Worm (Caenorhabditis elegans) whole organism, L1 larva: Measurements from ENCODE around the gene dct-7.

Source experiments
- C04F5.9 ChIP-seq: sonication (generic microtip); optimal IDR thresholded peaks from 2 replicates; lab custom pipeline; 2016; ENCODE audit warnings: missing genetic modification characterization, missing compliant biosample characterization
- aly-2 ChIP-seq: fragments of 150-350 bp; optimal IDR thresholded peaks from 2 replicates; lab custom pipeline; 2014; ENCODE audit warnings: missing biosample characterization, missing genetic modification characterization
- ceh-63 ChIP-seq: fragments of 200-800 bp; sonication (Bioruptor generic); optimal IDR thresholded peaks from 2 replicates; lab custom pipeline; 2018; ENCODE audit warnings: mild to moderate bottlenecking, missing genetic modification characterization, missing compliant biosample characterization
- ceh-90 ChIP-seq: sonication (generic microtip); optimal IDR thresholded peaks from 2 replicates; lab custom pipeline; 2016; ENCODE audit warnings: missing genetic modification characterization, missing compliant biosample characterization
- dpl-1 ChIP-seq, 3 experiments: fragments of 150-350 bp in 2 of 3; sonication (generic microtip) in 1 of 3; optimal IDR thresholded peaks; 2 replicates each; lab custom pipeline; 2014 to 2017; ENCODE audit warnings: missing biosample characterization in 3 of 3, missing genetic modification characterization in 3 of 3, missing genetic modification reagents in 3 of 3
- egl-13 ChIP-seq: sonication (generic microtip); optimal IDR thresholded peaks from 2 replicates; lab custom pipeline; 2016; ENCODE audit warnings: missing genotype, missing genetic modification reagents, missing genetic modification characterization, missing compliant biosample characterization
- elt-2 ChIP-seq: sonication (generic microtip); optimal IDR thresholded peaks from 2 replicates; lab custom pipeline; 2016; ENCODE audit warnings: missing genetic modification characterization, mild to moderate bottlenecking, inconsistent platforms, missing compliant biosample characterization, missing genetic modification reagents
- ets-5 ChIP-seq: fragments of 200-800 bp; sonication (Bioruptor generic); IDR thresholded peaks from 2 replicates; pipeline ENCODE4 v1.3.6; 2022; ENCODE audit warnings: missing genetic modification characterization, missing compliant biosample characterization
- fkh-10 ChIP-seq: sonication (generic microtip); optimal IDR thresholded peaks from 2 replicates; lab custom pipeline; 2017; ENCODE audit warnings: missing biosample characterization, missing genetic modification reagents, missing genetic modification characterization
- fkh-4 ChIP-seq: sonication (generic microtip); optimal IDR thresholded peaks from 2 replicates; lab custom pipeline; 2016; ENCODE audit warnings: missing compliant biosample characterization, missing genetic modification characterization, borderline replicate concordance
- grh-1 ChIP-seq: fragments of 200-800 bp; sonication (Bioruptor generic); IDR thresholded peaks from 2 replicates; pipeline ENCODE4 v1.3.6; 2022; ENCODE audit warnings: missing genetic modification reagents, missing genetic modification characterization, missing compliant biosample characterization
- hlh-4 ChIP-seq: sonication (generic microtip); optimal IDR thresholded peaks from 2 replicates; lab custom pipeline; 2016; ENCODE audit warnings: mild to moderate bottlenecking, missing genetic modification characterization, missing compliant biosample characterization
- irx-1 ChIP-seq: sonication (generic microtip); optimal IDR thresholded peaks from 2 replicates; lab custom pipeline; 2016; ENCODE audit warnings: missing genetic modification characterization, missing compliant biosample characterization
- jun-1 ChIP-seq: fragments of 150-350 bp; optimal IDR thresholded peaks from 2 replicates; lab custom pipeline; 2014; ENCODE audit warnings: missing biosample characterization, missing genetic modification reagents, missing genetic modification characterization
- lin-14 ChIP-seq: fragments of 200-800 bp; sonication (Bioruptor generic); optimal IDR thresholded peaks from 2 replicates; lab custom pipeline; 2018; ENCODE audit warnings: mild to moderate bottlenecking, missing genetic modification characterization, moderate library complexity, missing compliant biosample characterization
- lin-39 ChIP-seq: fragments of 150-350 bp; optimal IDR thresholded peaks from 2 replicates; lab custom pipeline; 2014; ENCODE audit warnings: missing biosample characterization, missing genetic modification reagents, missing genetic modification characterization
- mab-9 ChIP-seq: fragments of 200-800 bp; sonication (Bioruptor generic); IDR thresholded peaks from 2 replicates; pipeline ENCODE4 v1.3.6; 2022; ENCODE audit warnings: missing genetic modification reagents, missing genetic modification characterization, missing compliant biosample characterization
- mdl-1 ChIP-seq, 2 experiments: fragments of 150-350 bp; optimal IDR thresholded peaks; 2 replicates each; lab custom pipeline; 2014 to 2017; ENCODE audit warnings: missing biosample characterization in 2 of 2, missing genetic modification characterization in 2 of 2, inconsistent platforms in 1 of 2
- mep-1 ChIP-seq: fragments of 150-350 bp; optimal IDR thresholded peaks from 2 replicates; lab custom pipeline; 2014; ENCODE audit warnings: missing biosample characterization, missing genetic modification characterization
- nhr-11 ChIP-seq: fragments of 150-350 bp; optimal IDR thresholded peaks from 2 replicates; lab custom pipeline; 2014; ENCODE audit warnings: missing biosample characterization, missing genetic modification characterization
- nhr-12 ChIP-seq: sonication (generic microtip); optimal IDR thresholded peaks from 2 replicates; lab custom pipeline; 2017; ENCODE audit warnings: missing biosample characterization, missing genetic modification characterization
- nhr-20 ChIP-seq: sonication (generic microtip); optimal IDR thresholded peaks from 2 replicates; lab custom pipeline; 2016; ENCODE audit warnings: mild to moderate bottlenecking, missing genetic modification characterization, missing compliant biosample characterization
- nhr-237 ChIP-seq: fragments of 150-350 bp; optimal IDR thresholded peaks from 2 replicates; lab custom pipeline; 2014; ENCODE audit warnings: missing biosample characterization, missing genetic modification characterization
- nhr-28 ChIP-seq: fragments of 150-350 bp; optimal IDR thresholded peaks from 2 replicates; lab custom pipeline; 2014; ENCODE audit warnings: missing biosample characterization, missing genetic modification characterization
- nhr-71 ChIP-seq: sonication (generic microtip); optimal IDR thresholded peaks from 2 replicates; lab custom pipeline; 2016; ENCODE audit warnings: mild to moderate bottlenecking, missing genetic modification characterization, moderate library complexity, missing compliant biosample characterization
- nhr-76 ChIP-seq: sonication (generic microtip); optimal IDR thresholded peaks from 2 replicates; lab custom pipeline; 2017; ENCODE audit warnings: missing biosample characterization, missing genetic modification characterization
- nhr-85 ChIP-seq: sonication (generic microtip); peaks from one replicate; lab custom pipeline; 2016; ENCODE audit warnings: missing genetic modification characterization, inconsistent platforms, missing compliant biosample characterization
- nhr-90 ChIP-seq: sonication (generic microtip); optimal IDR thresholded peaks from 2 replicates; lab custom pipeline; 2016; ENCODE audit warnings: mild to moderate bottlenecking, missing genetic modification characterization, missing compliant biosample characterization; ENCODE audit not compliant: poor library complexity
- pag-3 ChIP-seq: sonication (generic microtip); optimal IDR thresholded peaks from 2 replicates; lab custom pipeline; 2017; ENCODE audit warnings: missing genetic modification characterization, mild to moderate bottlenecking, missing compliant biosample characterization, antibody characterized with exemption, borderline replicate concordance; ENCODE audit not compliant: insufficient read depth
- pax-3 ChIP-seq: fragments of 200-800 bp; sonication (Bioruptor generic); optimal IDR thresholded peaks from 2 replicates; lab custom pipeline; 2018; ENCODE audit warnings: mild to moderate bottlenecking, missing genetic modification characterization, moderate library complexity, missing compliant biosample characterization
- pqm-1 ChIP-seq: sonication (generic microtip); optimal IDR thresholded peaks from 3 replicates; lab custom pipeline; 2017; ENCODE audit warnings: missing biosample characterization, missing genetic modification characterization
- snpc-4 ChIP-seq: fragments of 150-350 bp; optimal IDR thresholded peaks from 2 replicates; lab custom pipeline; 2014; ENCODE audit warnings: missing biosample characterization, missing genetic modification characterization
- sptf-1 ChIP-seq: fragments of 150-350 bp; optimal IDR thresholded peaks from 2 replicates; lab custom pipeline; 2014; ENCODE audit warnings: missing biosample characterization, missing genetic modification characterization
- sup-37 ChIP-seq: fragments of 200-800 bp; sonication (Bioruptor generic); optimal IDR thresholded peaks from 2 replicates; lab custom pipeline; 2018; ENCODE audit warnings: mild to moderate bottlenecking, missing genetic modification characterization, missing compliant biosample characterization
- tlp-1 ChIP-seq: fragments of 150-350 bp; optimal IDR thresholded peaks from 2 replicates; lab custom pipeline; 2014; ENCODE audit warnings: missing biosample characterization, missing genetic modification characterization
- unc-130 ChIP-seq: fragments of 150-350 bp; optimal IDR thresholded peaks from 2 replicates; lab custom pipeline; 2017; ENCODE audit warnings: missing biosample characterization, missing genetic modification characterization, inconsistent platforms
- unc-30 ChIP-seq: sonication (generic microtip); optimal IDR thresholded peaks from 2 replicates; lab custom pipeline; 2017; ENCODE audit warnings: missing biosample characterization, missing genetic modification characterization
- unc-98 ChIP-seq: fragments of 200-800 bp; sonication (Bioruptor generic); IDR thresholded peaks from 2 replicates; pipeline ENCODE4 v1.3.6; 2022; ENCODE audit warnings: missing genetic modification characterization, missing compliant biosample characterization
- vab-15 ChIP-seq: sonication (generic microtip); optimal IDR thresholded peaks from 2 replicates; lab custom pipeline; 2017; ENCODE audit warnings: missing genotype, mild to moderate bottlenecking, missing genetic modification characterization, missing compliant biosample characterization
- xbp-1 ChIP-seq: sonication (generic microtip); optimal IDR thresholded peaks from 2 replicates; lab custom pipeline; 2016; ENCODE audit warnings: missing genetic modification characterization, missing compliant biosample characterization
- zip-4 ChIP-seq: fragments of 200-800 bp; sonication (Bioruptor generic); optimal IDR thresholded peaks from 2 replicates; lab custom pipeline; 2018; ENCODE audit warnings: mild to moderate bottlenecking, missing genetic modification characterization, moderate library complexity, missing compliant biosample characterization
- ztf-11 ChIP-seq, 2 experiments: sonication (generic microtip); optimal IDR thresholded peaks; 2 replicates each; lab custom pipeline; 2016 to 2017; ENCODE audit warnings: missing genetic modification characterization in 2 of 2, missing biosample characterization in 1 of 2, missing compliant biosample characterization in 1 of 2

The dct-7 gene

ce11 chrIV:4269308-4269707 is 21.1 kb downstream of the dct-7 start, which contains the start of gene F36A4.3:
F36A4.3 (plus strand) TSS chrIV:4269608.
- TF ChIP-seq nhr-71 (tag; lab: Kevin White, UChicago): no peak
- no peak for TF ChIP-seq aly-2
- no peak for TF ChIP-seq zip-4 (GFP tag; lab: Kevin White, UChicago)
- TF ChIP-seq tlp-1: no peak
- no peak for TF ChIP-seq pqm-1
- no peak for TF ChIP-seq ceh-63 (GFP tag; lab: Kevin White, UChicago)
- no peak for TF ChIP-seq grh-1 (GFP tag; lab: Robert Waterston, UW)
- TF ChIP-seq dpl-1 (GFP tag; optimal IDR thresholded peaks at IDR 0.05; lab: Kevin White, UChicago): no peak
- TF ChIP-seq nhr-11: no peak
- TF ChIP-seq nhr-12 (tag; lab: Kevin White, UChicago): no peak
- TF ChIP-seq nhr-237 (tag; lab: Kevin White, UChicago): no peak
- TF ChIP-seq nhr-20: no peak
- TF ChIP-seq fkh-4 (tag; lab: Kevin White, UChicago): no peak
- no peak for TF ChIP-seq egl-13
- no peak for TF ChIP-seq mdl-1 (tag; optimal IDR thresholded peaks at IDR 0.05; lab: Kevin White, UChicago)
- no peak for TF ChIP-seq xbp-1 (tag; lab: Kevin White, UChicago)
- TF ChIP-seq pax-3 (tag; lab: Kevin White, UChicago): no peak
- TF ChIP-seq nhr-76 (tag; lab: Kevin White, UChicago): no peak

- TF ChIP-seq mep-1: no peak
- TF ChIP-seq lin-14 (GFP tag; lab: Kevin White, UChicago): no peak
- no peak for TF ChIP-seq vab-15 (tag; lab: Kevin White, UChicago)
- no peak for TF ChIP-seq sup-37 (GFP tag; lab: Kevin White, UChicago)
- TF ChIP-seq ceh-63 (GFP tag; lab: Kevin White, UChicago): no peak
- TF ChIP-seq ztf-11 (tag; optimal IDR thresholded peaks at IDR 0.05; lab: Kevin White, UChicago): no peak
- no peak for TF ChIP-seq zip-4 (GFP tag; lab: Kevin White, UChicago)
- no peak for TF ChIP-seq nhr-28 (tag; lab: Kevin White, UChicago)
- TF ChIP-seq pag-3 (tag; lab: Kevin White, UChicago): no peak
- no peak for TF ChIP-seq unc-30
- no peak for TF ChIP-seq ceh-90 (tag; lab: Kevin White, UChicago)
- TF ChIP-seq mab-9 (GFP tag; lab: Robert Waterston, UW): no peak
- no peak for TF ChIP-seq irx-1 (tag; lab: Kevin White, UChicago)
- no peak for TF ChIP-seq nhr-85 (tag; lab: Kevin White, UChicago)
- no peak for TF ChIP-seq hlh-4
- no peak for TF ChIP-seq fkh-10 (GFP tag; lab: Kevin White, UChicago)
- no peak for TF ChIP-seq elt-2 (tag; lab: Kevin White, UChicago)
- TF ChIP-seq ets-5: no peak
- TF ChIP-seq unc-98: no peak
- no peak for TF ChIP-seq lin-39 (tag; lab: Kevin White, UChicago)
These were observed 23.1 kb downstream of the dct-7 start, which contains the start of gene F36A4.4 for ce11 chrIV:4267320-4267719. F36A4.4 (plus strand) TSS chrIV:4267620.

- peak; percentile 37 for TF ChIP-seq nhr-85 (tag; lab: Kevin White, UChicago)
- TF ChIP-seq hlh-4: no peak
- TF ChIP-seq unc-130: no peak
- TF ChIP-seq snpc-4 (tag; lab: Kevin White, UChicago): peak; percentile 63
These were observed 24.4 kb downstream of the dct-7 start for ce11 chrIV:4265951-4266350.

- TF ChIP-seq sptf-1: no peak
- no peak for TF ChIP-seq jun-1
- TF ChIP-seq vab-15 (tag; lab: Kevin White, UChicago): no peak
- no peak for TF ChIP-seq C04F5.9 (tag; lab: Kevin White, UChicago)
- TF ChIP-seq xbp-1 (tag; lab: Kevin White, UChicago): no peak
- no peak for TF ChIP-seq nhr-20
- TF ChIP-seq pax-3 (tag; lab: Kevin White, UChicago): no peak
- no peak for TF ChIP-seq nhr-28 (tag; lab: Kevin White, UChicago)
- TF ChIP-seq nhr-90 (tag; lab: Kevin White, UChicago): no peak
- TF ChIP-seq ztf-11 (tag; optimal IDR thresholded peaks at IDR 0.05; lab: Kevin White, UChicago): no peak
- no peak for TF ChIP-seq mep-1
These were observed 25.1 kb downstream of the dct-7 start, which contains the start of gene F36A4.5 for ce11 chrIV:4265224-4265623. F36A4.5 (plus strand) TSS chrIV:4265524.
